Fruit fly (Drosophila melanogaster): ENCODE data around the gene Or98b.

DNA sequence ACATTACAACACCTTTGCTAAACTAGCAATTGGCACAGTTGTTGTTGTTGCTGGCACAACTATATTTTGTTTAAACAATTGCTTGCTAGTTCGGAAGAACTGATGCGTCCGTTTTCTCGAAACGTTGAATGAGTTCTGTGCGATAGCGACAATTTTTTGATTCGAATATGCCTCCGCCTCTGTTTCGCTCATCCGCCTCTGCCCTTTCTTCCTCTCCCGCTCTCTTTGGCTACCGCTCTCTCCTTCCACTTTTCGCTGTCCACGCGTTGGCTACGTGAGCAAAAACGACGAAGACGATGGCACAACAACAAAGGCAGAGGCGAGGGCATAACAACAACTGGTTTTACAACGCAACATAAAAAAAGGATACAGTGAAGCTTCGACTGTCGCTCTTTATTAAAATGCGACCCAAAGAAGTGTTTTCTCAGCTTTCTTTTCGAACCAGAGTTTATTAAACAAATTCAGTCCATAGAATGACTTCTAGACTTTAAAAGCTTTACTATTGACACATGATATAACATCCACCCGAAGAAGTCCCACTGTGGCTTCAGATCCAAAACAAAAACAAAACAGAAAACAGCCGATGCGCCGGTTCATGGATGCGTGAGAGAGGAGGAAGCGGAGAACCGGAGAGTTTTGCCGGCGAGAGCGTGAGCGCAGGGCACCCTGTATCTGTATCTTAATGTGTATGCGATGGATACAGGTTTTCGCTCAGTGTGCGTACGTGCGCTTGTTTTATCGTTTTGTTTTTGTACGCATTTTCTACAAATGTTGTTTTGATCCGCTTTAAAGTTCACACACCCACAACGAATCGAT lies 25.7 kb upstream of the Or98b start:
- TF ChIP-seq slou (GFP tag; optimal IDR thresholded peaks at IDR 0.05) (peak; percentile 98), CG12071 (GFP tag; optimal IDR thresholded peaks at IDR 0.05) (peak; percentile 99), CG7745 (tag; optimal IDR thresholded peaks at IDR 0.05) (peak; percentile 76), luna (GFP tag; optimal IDR thresholded peaks at IDR 0.05) (peak; percentile 99), CG15073 (GFP tag; optimal IDR thresholded peaks at IDR 0.05) (peak; percentile 93), lov (optimal IDR thresholded peaks at IDR 0.05) (no peak), lov (GFP tag; IDR thresholded peaks at IDR 0.05) (no peak), CG13424 (tag; optimal IDR thresholded peaks at IDR 0.05) (peak; percentile 99)
